Worm (Caenorhabditis elegans) whole organism, late embryonic: ENCODE data around the gene ZK688.4.

Experiments used
- C38D4.7 ChIP-seq: fragments of 200-800 bp; sonication (Bioruptor generic); optimal IDR thresholded peaks from 2 replicates; lab custom pipeline; 2018; ENCODE audit warnings: mild to moderate bottlenecking, missing genetic modification characterization, moderate library complexity, missing compliant biosample characterization
- ahr-1 ChIP-seq: sonication (generic microtip); optimal IDR thresholded peaks from 2 replicates; lab custom pipeline; 2016; ENCODE audit warnings: missing genetic modification characterization, missing compliant biosample characterization
- dve-1 ChIP-seq: sonication (generic microtip); optimal IDR thresholded peaks from 2 replicates; lab custom pipeline; 2017; ENCODE audit warnings: antibody characterized with exemption, mild to moderate bottlenecking, missing genetic modification characterization, missing compliant biosample characterization

ce11 chrIII:7878852-7879329 lies 15.9 kb upstream of the ZK688.4 start, which contains the start of gene sup-18:
- no peak for TF ChIP-seq ahr-1 (tag; lab: Kevin White, UChicago)
- no peak for TF ChIP-seq C38D4.7 (GFP tag; lab: Kevin White, UChicago)
- TF ChIP-seq dve-1 (tag; lab: Kevin White, UChicago): no peak
